Worm (Caenorhabditis elegans) whole organism, L4/young adult: Measurements from ENCODE around the gene cyk-3.

ENCODE experiments used
- W03F9.2 ChIP-seq: fragments of 150-350 bp; optimal IDR thresholded peaks from 2 replicates; lab custom pipeline; 2014; ENCODE audit warnings: missing biosample characterization, missing genetic modification characterization
- dao-5 ChIP-seq: sonication (generic microtip); optimal IDR thresholded peaks from 2 replicates; lab custom pipeline; 2016; ENCODE audit warnings: missing genotype, missing genetic modification characterization, moderate library complexity, missing compliant biosample characterization
- him-1 ChIP-seq: sonication (generic microtip); optimal IDR thresholded peaks from 2 replicates; lab custom pipeline; 2016; ENCODE audit warnings: missing genotype, missing genetic modification reagents, missing genetic modification characterization, missing compliant biosample characterization

- TF ChIP-seq W03F9.2: no peak
- TF ChIP-seq him-1 (tag; lab: Kevin White, UChicago): no peak
- TF ChIP-seq dao-5 (tag; lab: Kevin White, UChicago): no peak
Observed at ce11 chrIII:5982753-5983390, 37.1 kb upstream of the cyk-3 start.
